Worm (Caenorhabditis elegans): ENCODE data around the gene lys-4.

DNA sequence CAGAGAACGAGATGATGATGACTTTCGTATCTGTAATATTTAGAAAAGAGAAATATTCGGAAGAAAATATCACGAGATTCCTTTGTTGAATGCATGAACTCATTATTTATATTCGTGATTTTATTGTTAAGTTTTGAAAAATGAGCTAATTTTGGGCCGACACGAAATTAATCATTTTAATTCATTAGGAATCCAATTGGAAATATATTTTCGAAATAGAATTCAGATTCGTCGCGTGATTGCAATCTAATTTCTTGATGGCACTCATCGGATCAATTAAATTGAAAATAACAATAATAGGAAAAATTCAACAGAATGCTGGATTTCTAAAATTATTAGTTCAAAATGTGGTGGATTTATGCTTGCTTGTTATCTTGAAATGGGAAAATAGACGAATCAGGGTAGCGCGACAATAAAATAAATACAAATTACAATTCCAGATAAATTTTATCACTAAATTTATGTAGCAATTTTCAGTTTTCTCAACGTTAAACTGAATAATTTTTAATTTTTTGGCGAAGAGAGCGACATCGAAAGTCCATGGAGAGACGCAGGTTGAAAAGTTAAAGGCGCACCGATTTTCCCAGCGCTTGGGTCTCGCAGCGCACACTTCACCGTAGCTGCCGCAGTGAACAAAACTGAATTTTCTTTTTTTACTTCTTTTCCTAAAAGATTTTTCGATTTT is 21.1 kb downstream of the lys-4 start:
- TF ChIP-seq ztf-4 (tag; optimal IDR thresholded peaks at IDR 0.05) = peak; percentile 32
- peak; percentile 79 for TF ChIP-seq C34F6.9 (tag; optimal IDR thresholded peaks at IDR 0.05)

Data from whole organism, L2 larva.